Fruit fly (Drosophila melanogaster) whole organism, prepupa: ENCODE data around the gene snRNP-U1-70K.

Experiments used
- Blimp-1 ChIP-seq: fragments of 200-800 bp; sonication (Bioruptor generic); optimal IDR thresholded peaks from 3 replicates; lab custom pipeline; 2017; ENCODE audit warnings: missing biosample characterization, missing genetic modification characterization, mild to moderate bottlenecking, moderate library complexity, missing genetic modification reagents
- CG11294 ChIP-seq: fragments of 200-800 bp; sonication (Bioruptor generic); IDR thresholded peaks from 2 replicates; pipeline ENCODE4 v1.3.6; 2022; ENCODE audit warnings: missing biosample characterization, missing genetic modification characterization
- CG15336 ChIP-seq: fragments of 200-800 bp; sonication (Bioruptor generic); IDR thresholded peaks from 2 replicates; pipeline ENCODE4 v1.3.6; 2022; ENCODE audit warnings: missing biosample characterization, missing genetic modification characterization
- CG1621 ChIP-seq: fragments of 200-800 bp; sonication (Bioruptor generic); optimal IDR thresholded peaks from 3 replicates; lab custom pipeline; 2018; ENCODE audit warnings: missing biosample characterization, mild to moderate bottlenecking, missing genetic modification characterization
- CG16779 ChIP-seq: fragments of 200-800 bp; sonication (Bioruptor generic); optimal IDR thresholded peaks from 3 replicates; lab custom pipeline; 2017; ENCODE audit warnings: missing biosample characterization, mild to moderate bottlenecking, missing genetic modification characterization
- CG3032 ChIP-seq: fragments of 200-800 bp; optimal IDR thresholded peaks from 2 replicates; lab custom pipeline; 2019; ENCODE audit warnings: missing biosample characterization, mild to moderate bottlenecking, missing genetic modification characterization, moderate library complexity
- CG32006 ChIP-seq: fragments of 200-800 bp; sonication (Bioruptor generic); optimal IDR thresholded peaks from 3 replicates; lab custom pipeline; 2017; ENCODE audit warnings: missing biosample characterization, mild to moderate bottlenecking, missing genetic modification characterization
- CG4318 ChIP-seq: fragments of 200-800 bp; sonication (Bioruptor generic); optimal IDR thresholded peaks from 3 replicates; lab custom pipeline; 2017; ENCODE audit warnings: missing biosample characterization, mild to moderate bottlenecking, missing genetic modification characterization
- CG6163 ChIP-seq: fragments of 200-800 bp; sonication (Bioruptor generic); IDR thresholded peaks from 3 replicates; pipeline ENCODE4 v1.3.6; 2022; ENCODE audit warnings: missing biosample characterization, missing genetic modification characterization
- CG6808 ChIP-seq: fragments of 200-800 bp; sonication (Bioruptor generic); optimal IDR thresholded peaks from 3 replicates; lab custom pipeline; 2017; ENCODE audit warnings: missing biosample characterization, missing genetic modification characterization, mild to moderate bottlenecking, moderate library complexity, missing genetic modification reagents
- CG6854 ChIP-seq: fragments of 200-800 bp; sonication (Bioruptor generic); optimal IDR thresholded peaks from 2 replicates; lab custom pipeline; 2017; ENCODE audit warnings: missing biosample characterization, mild to moderate bottlenecking, missing genetic modification characterization
- CG8119 ChIP-seq: fragments of 200-800 bp; sonication (Bioruptor generic); IDR thresholded peaks from 3 replicates; pipeline ENCODE4 v1.3.6; 2022; ENCODE audit warnings: missing biosample characterization, missing genetic modification characterization
- CG8319 ChIP-seq: fragments of 200-800 bp; sonication (Bioruptor generic); optimal IDR thresholded peaks from 3 replicates; lab custom pipeline; 2016; ENCODE audit warnings: missing biosample characterization, missing genetic modification characterization
- CG9139 ChIP-seq: fragments of 200-800 bp; sonication (Bioruptor generic); optimal IDR thresholded peaks from 3 replicates; lab custom pipeline; 2017; ENCODE audit warnings: missing biosample characterization, mild to moderate bottlenecking, missing genetic modification characterization
- Eip78C ChIP-seq: fragments of 200-800 bp; sonication (Bioruptor generic); peaks from one replicate; lab custom pipeline; 2016; ENCODE audit warnings: missing biosample characterization, missing genetic modification characterization
- Eip93F ChIP-seq: fragments of 200-800 bp; sonication (Bioruptor generic); optimal IDR thresholded peaks from 2 replicates; lab custom pipeline; 2016; ENCODE audit warnings: missing biosample characterization, mild to moderate bottlenecking, missing genetic modification characterization
- Ets21C ChIP-seq: fragments of 200-800 bp; sonication (Bioruptor generic); optimal IDR thresholded peaks from 3 replicates; lab custom pipeline; 2016; ENCODE audit warnings: missing biosample characterization, missing genetic modification characterization
- Hr39 ChIP-seq: fragments of 200-800 bp; sonication (Bioruptor generic); optimal IDR thresholded peaks from 2 replicates; lab custom pipeline; 2016; ENCODE audit warnings: missing biosample characterization, missing genetic modification characterization
- Hr4 ChIP-seq: fragments of 200-800 bp; sonication (Bioruptor generic); optimal IDR thresholded peaks from 3 replicates; lab custom pipeline; 2016; ENCODE audit warnings: missing biosample characterization, missing genetic modification characterization
- OdsH ChIP-seq: fragments of 200-800 bp; sonication (Bioruptor generic); optimal IDR thresholded peaks from 3 replicates; lab custom pipeline; 2016; ENCODE audit warnings: missing biosample characterization, missing genetic modification characterization
- Sox15 ChIP-seq: fragments of 200-800 bp; sonication (Bioruptor generic); optimal IDR thresholded peaks from 3 replicates; lab custom pipeline; 2016; ENCODE audit warnings: missing biosample characterization, missing genetic modification characterization
- dac ChIP-seq: fragments of 200-800 bp; sonication (Bioruptor generic); optimal IDR thresholded peaks from 2 replicates; lab custom pipeline; 2017; ENCODE audit warnings: missing biosample characterization, mild to moderate bottlenecking, missing genetic modification characterization
- dsx ChIP-seq: fragments of 200-800 bp; optimal IDR thresholded peaks from 3 replicates; lab custom pipeline; 2019; ENCODE audit warnings: missing biosample characterization, mild to moderate bottlenecking, missing genetic modification characterization, moderate library complexity; ENCODE audit not compliant: poor library complexity, severe bottlenecking
- eg ChIP-seq: fragments of 200-800 bp; sonication (Bioruptor generic); IDR thresholded peaks from 3 replicates; pipeline ENCODE4 v1.3.6; 2022; ENCODE audit warnings: missing biosample characterization, missing genetic modification characterization
- esn ChIP-seq: fragments of 200-800 bp; sonication (Bioruptor generic); optimal IDR thresholded peaks from 2 replicates; lab custom pipeline; 2016; ENCODE audit warnings: missing biosample characterization, mild to moderate bottlenecking, missing genetic modification characterization, moderate library complexity
- fd59A ChIP-seq: fragments of 200-800 bp; sonication (Bioruptor generic); optimal IDR thresholded peaks from 2 replicates; lab custom pipeline; 2017; ENCODE audit warnings: missing biosample characterization, mild to moderate bottlenecking, missing genetic modification characterization, missing genetic modification reagents
- fd85E ChIP-seq: fragments of 200-800 bp; sonication (Bioruptor generic); optimal IDR thresholded peaks from 3 replicates; lab custom pipeline; 2016; ENCODE audit warnings: missing biosample characterization, missing genetic modification characterization
- lz ChIP-seq: fragments of 200-800 bp; sonication (Bioruptor generic); optimal IDR thresholded peaks from 3 replicates; lab custom pipeline; 2016; ENCODE audit warnings: missing biosample characterization, missing genetic modification characterization
- net ChIP-seq: fragments of 200-800 bp; sonication (Bioruptor generic); optimal IDR thresholded peaks from 3 replicates; lab custom pipeline; 2016; ENCODE audit warnings: missing biosample characterization, missing genetic modification characterization
- salr ChIP-seq, 2 experiments: fragments of 200-800 bp; sonication (Bioruptor generic); optimal IDR thresholded peaks; 3 replicates each; lab custom pipeline; 2016 to 2018; ENCODE audit warnings: missing biosample characterization in 2 of 2, missing genetic modification characterization in 2 of 2, mild to moderate bottlenecking in 1 of 2
- ss ChIP-seq, 2 experiments: fragments of 200-800 bp; sonication (Bioruptor generic); optimal IDR thresholded peaks; 2 replicates in 1 of 2; 3 replicates in 1 of 2; lab custom pipeline; 2017 to 2018; ENCODE audit warnings: mild to moderate bottlenecking in 2 of 2, missing biosample characterization in 2 of 2, missing genetic modification characterization in 2 of 2, moderate library complexity in 1 of 2
- topi ChIP-seq: fragments of 200-800 bp; sonication (Bioruptor generic); optimal IDR thresholded peaks from 3 replicates; lab custom pipeline; 2016; ENCODE audit warnings: missing biosample characterization, missing genetic modification characterization

Gene snRNP-U1-70K

dm6 chr2L:6968013-6968517 is 3.5 kb downstream of the snRNP-U1-70K start (continued):
- peak; percentile 37 for TF ChIP-seq Hr39 (GFP tag; lab: Kevin White, UChicago)
- peak; percentile 30 for TF ChIP-seq CG1621
- peak; percentile 42 for TF ChIP-seq CG6854
- TF ChIP-seq esn (GFP tag; lab: Kevin White, UChicago) = peak; percentile 57
- TF ChIP-seq CG32006 = peak; percentile 21
- TF ChIP-seq, all 60 proteins: peak for 28

dm6 chr2L:6967422-6968012 is 4.0 kb downstream of the snRNP-U1-70K start, which contains the start of gene Sumo:
TSS of gene Sumo (minus strand) at chr2L:6967644.
- TF ChIP-seq CG6163 (GFP tag; lab: Robert Waterston, UW) (0 out of 3 replicates have a peak, but pooled peaks have one; percentile 6), Ets21C (GFP tag; lab: Kevin White, UChicago) (no peak), Hr39 (GFP tag; lab: Kevin White, UChicago) (no peak), CG8119 (GFP tag; lab: Robert Waterston, UW) (0 out of 3 replicates have a peak, but pooled peaks have one; percentile 2), CG11294 (no peak), esn (GFP tag; lab: Kevin White, UChicago) (no peak), salr (GFP tag; optimal IDR thresholded peaks at IDR 0.05; lab: Kevin White, UChicago) (peak in 1 of 2 experiments; percentile 41), CG32006 (peak; percentile 11), eg (peak; percentile 2; the same call in 1 of the 3 replicates), OdsH (peak; percentile 18), Eip78C (peak; percentile 14), CG16779 (tag; lab: Kevin White, UChicago) (no peak), Eip93F (GFP tag; lab: Kevin White, UChicago) (peak; percentile 41), fd59A (GFP tag; lab: Kevin White, UChicago) (peak; percentile 12), CG3032 (tag; lab: Kevin White, UChicago) (peak; percentile 21), Sox15 (GFP tag; lab: Kevin White, UChicago) (peak; percentile 5), CG6854 (peak; percentile 60), CG8319 (GFP tag; lab: Kevin White, UChicago) (no peak)

dm6 chr2L:6966309-6966708 is 5.2 kb downstream of the snRNP-U1-70K start:
- TF ChIP-seq Ets21C (GFP tag; lab: Kevin White, UChicago) (no peak), dsx (GFP tag; lab: Kevin White, UChicago) (peak; percentile 50), topi (GFP tag; lab: Kevin White, UChicago) (no peak), ss (GFP tag; optimal IDR thresholded peaks at IDR 0.05; lab: Kevin White, UChicago) (peak; percentile 18 to 28), lz (no peak), CG1621 (peak; percentile 71), CG15336 (GFP tag; lab: Robert Waterston, UW) (no peak), CG4318 (no peak), CG6808 (peak; percentile 36), CG9139 (no peak), fd85E (GFP tag; lab: Kevin White, UChicago) (no peak), Hr4 (GFP tag; lab: Kevin White, UChicago) (no peak)

- TF ChIP-seq eg (no peak), Hr39 (GFP tag; lab: Kevin White, UChicago) (no peak), dac (GFP tag; lab: Kevin White, UChicago) (no peak), net (GFP tag; lab: Kevin White, UChicago) (no peak), CG15336 (GFP tag; lab: Robert Waterston, UW) (no peak), Blimp-1 (GFP tag; lab: Kevin White, UChicago) (no peak), esn (GFP tag; lab: Kevin White, UChicago) (no peak)
Measured at dm6 chr2L:6964632-6965031, 6.9 kb downstream of the snRNP-U1-70K start.
